Fruit fly (Drosophila melanogaster): Measurements from ENCODE around the gene Pi4KIIIalpha.

Gene Pi4KIIIalpha

dm6 chrX:2646022-2646761, 21.6 kb downstream of the Pi4KIIIalpha start (continued):
- peak; percentile 96 for TF ChIP-seq HLH54F (GFP tag; optimal IDR thresholded peaks at IDR 0.05)
- peak; percentile 98 for TF ChIP-seq Hand (GFP tag; optimal IDR thresholded peaks at IDR 0.05)
- TF ChIP-seq CG12942 (GFP tag; optimal IDR thresholded peaks at IDR 0.05), result peak; percentile 94
- TF ChIP-seq CG10565 (GFP tag; optimal IDR thresholded peaks at IDR 0.05), result peak; percentile 73
- TF ChIP-seq CG11085 (GFP tag; IDR thresholded peaks at IDR 0.05), result peak; percentile 82
- no peak for TF ChIP-seq Sin3A (optimal IDR thresholded peaks at IDR 0.05)
- TF ChIP-seq Drgx (GFP tag; IDR thresholded peaks at IDR 0.05), result peak; percentile 98
- TF ChIP-seq Usf (GFP tag; optimal IDR thresholded peaks at IDR 0.05), result peak; percentile 93
- TF ChIP-seq Hmx (GFP tag; optimal IDR thresholded peaks at IDR 0.05), result peak; percentile 86
- peak; percentile 93 for TF ChIP-seq vfl (GFP tag; optimal IDR thresholded peaks at IDR 0.05)
- TF ChIP-seq Hr39 (optimal IDR thresholded peaks at IDR 0.05), result no peak
- TF ChIP-seq CG7786 (GFP tag; optimal IDR thresholded peaks at IDR 0.05), result peak; percentile 97
- peak; percentile 65 for TF ChIP-seq ash1 (GFP tag; optimal IDR thresholded peaks at IDR 0.05)
- TF ChIP-seq gce (GFP tag; IDR thresholded peaks at IDR 0.05), result peak; percentile 93
- peak; percentile 94 for TF ChIP-seq tio (GFP tag; optimal IDR thresholded peaks at IDR 0.05)
- peak; percentile 89 for TF ChIP-seq B-H1 (GFP tag; IDR thresholded peaks at IDR 0.05)
- TF ChIP-seq Lpt (GFP tag; optimal IDR thresholded peaks at IDR 0.05), result no peak
- peak; percentile 90 for TF ChIP-seq CG33213 (GFP tag; optimal IDR thresholded peaks at IDR 0.05)
- TF ChIP-seq NFAT (GFP tag; IDR thresholded peaks at IDR 0.05), result peak; percentile 92
- peak; percentile 96 for TF ChIP-seq ind (GFP tag; optimal IDR thresholded peaks at IDR 0.05)
- TF ChIP-seq CG3995 (GFP tag; optimal IDR thresholded peaks at IDR 0.05), result peak; percentile 69
- peak; percentile 91 for TF ChIP-seq CG6272 (GFP tag; IDR thresholded peaks at IDR 0.05)
- TF ChIP-seq Atf6 (GFP tag; IDR thresholded peaks at IDR 0.05), result peak; percentile 97
- TF ChIP-seq CG3407 (GFP tag; optimal IDR thresholded peaks at IDR 0.05), result peak; percentile 95
- peak; percentile 94 for TF ChIP-seq run (tag; optimal IDR thresholded peaks at IDR 0.05)
- peak; percentile 45; the same call in 2 of the 3 replicates for TF ChIP-seq knrl (GFP tag; IDR thresholded peaks at IDR 0.05; ENCODE audit: partially characterized antibody)
- TF ChIP-seq CG7556 (GFP tag; optimal IDR thresholded peaks at IDR 0.05), result peak; percentile 98
- TF ChIP-seq CG1024 (GFP tag; IDR thresholded peaks at IDR 0.05), result peak; percentile 84
- peak; percentile 96 for TF ChIP-seq CG13424 (tag; optimal IDR thresholded peaks at IDR 0.05)
- peak; percentile 93 for TF ChIP-seq CG6683 (GFP tag; optimal IDR thresholded peaks at IDR 0.05)
- TF ChIP-seq Oaz (GFP tag; IDR thresholded peaks at IDR 0.05), result peak; percentile 96
- peak; percentile 91 for TF ChIP-seq CG14710 (tag; optimal IDR thresholded peaks at IDR 0.05)
- TF ChIP-seq fd102C (GFP tag; optimal IDR thresholded peaks at IDR 0.05), result peak; percentile 73
- TF ChIP-seq CG9876 (GFP tag; optimal IDR thresholded peaks at IDR 0.05), result peak; percentile 90
- peak; percentile 64 for TF ChIP-seq cg (GFP tag; optimal IDR thresholded peaks at IDR 0.05)
- TF ChIP-seq CG1529 (GFP tag; optimal IDR thresholded peaks at IDR 0.05), result peak; percentile 96
- no peak for TF ChIP-seq h (optimal IDR thresholded peaks at IDR 0.05)
- peak; percentile 97 for TF ChIP-seq CG17361 (GFP tag; IDR thresholded peaks at IDR 0.05)
- peak in 1 of 2 experiments; percentile 97 for TF ChIP-seq Eip74EF (GFP tag; optimal IDR thresholded peaks at IDR 0.05)
- TF ChIP-seq dimm (GFP tag; IDR thresholded peaks at IDR 0.05), result peak; percentile 93
- peak; percentile 90 for TF ChIP-seq trem (tag; optimal IDR thresholded peaks at IDR 0.05)
- TF ChIP-seq CG4282 (GFP tag; optimal IDR thresholded peaks at IDR 0.05), result peak; percentile 93
- peak; percentile 46; the same call in 1 of the 2 replicates for TF ChIP-seq inv (GFP tag; IDR thresholded peaks at IDR 0.05; ENCODE audit: partially characterized antibody)
- TF ChIP-seq wor (GFP tag; IDR thresholded peaks at IDR 0.05), result peak; percentile 95
- peak; percentile 97 for TF ChIP-seq CG15601 (tag; optimal IDR thresholded peaks at IDR 0.05)
- TF ChIP-seq CG2199 (GFP tag; IDR thresholded peaks at IDR 0.05), result peak; percentile 94; the same call in 2 of the 3 replicates
- peak; percentile 94 for TF ChIP-seq Abd-B (GFP tag; optimal IDR thresholded peaks at IDR 0.05)
- peak; percentile 96 for TF ChIP-seq fu2 (GFP tag; optimal IDR thresholded peaks at IDR 0.05)
- TF ChIP-seq sug (tag; optimal IDR thresholded peaks at IDR 0.05), result peak; percentile 94
- TF ChIP-seq Ada2b (GFP tag; IDR thresholded peaks at IDR 0.05), result peak; percentile 95
- peak; percentile 95 for TF ChIP-seq tap (tag; optimal IDR thresholded peaks at IDR 0.05)
